Fruit fly (Drosophila melanogaster): Measurements from ENCODE around the gene Arp5.

Arp5 gene

dm6 chr3R:18196991-18197801 lies 11.9 kb downstream of the Arp5 start (continued):
- TF ChIP-seq Dek (tag; optimal IDR thresholded peaks at IDR 0.05) (peak; percentile 24), cwo (GFP tag; optimal IDR thresholded peaks at IDR 0.05) (peak; percentile 51), CG12155 (GFP tag; optimal IDR thresholded peaks at IDR 0.05) (peak; percentile 41), CG31388 (GFP tag; optimal IDR thresholded peaks at IDR 0.05) (no peak), Pdp1 (GFP tag; optimal IDR thresholded peaks at IDR 0.05) (peak; percentile 28 to 88), klu (GFP tag; IDR thresholded peaks at IDR 0.05) (no peak), Adf1 (GFP tag; IDR thresholded peaks at IDR 0.05) (no peak), CG12659 (GFP tag; optimal IDR thresholded peaks at IDR 0.05) (peak; percentile 50), ewg (GFP tag; optimal IDR thresholded peaks at IDR 0.05) (peak; percentile 65), CG2116 (GFP tag; optimal IDR thresholded peaks at IDR 0.05) (peak; percentile 28), vnd (GFP tag; IDR thresholded peaks at IDR 0.05; ENCODE audit: partially characterized antibody) (no peak), emc (GFP tag; optimal IDR thresholded peaks at IDR 0.05) (no peak), pzg (GFP tag; optimal IDR thresholded peaks at IDR 0.05) (peak; percentile 3), CG1233 (GFP tag; optimal IDR thresholded peaks at IDR 0.05) (peak; percentile 73), otp (GFP tag; IDR thresholded peaks at IDR 0.05) (no peak), psq (GFP tag; optimal IDR thresholded peaks at IDR 0.05) (peak; percentile 31), CG4707 (GFP tag; optimal IDR thresholded peaks at IDR 0.05) (no peak), CG8765 (GFP tag; IDR thresholded peaks at IDR 0.05) (no peak), CG3726 (GFP tag; IDR thresholded peaks at IDR 0.05) (no peak), lilli (GFP tag; optimal IDR thresholded peaks at IDR 0.05) (peak; percentile 41), pho (GFP tag; optimal IDR thresholded peaks at IDR 0.05) (peak; percentile 32), Dp (GFP tag; optimal IDR thresholded peaks at IDR 0.05) (peak; percentile 16), Hsf (GFP tag; optimal IDR thresholded peaks at IDR 0.05) (peak; percentile 70), Nf-YB (GFP tag; optimal IDR thresholded peaks at IDR 0.05) (peak; percentile 31), abd-A (tag; optimal IDR thresholded peaks at IDR 0.05) (peak; percentile 71)

- TF ChIP-seq Trl (optimal IDR thresholded peaks at IDR 0.05) (peak in 1 of 2 experiments; percentile 18), Trl (GFP tag; optimal IDR thresholded peaks at IDR 0.05) (no peak), Ets65A (GFP tag) (peak; percentile 19), br (optimal IDR thresholded peaks at IDR 0.05) (no peak), CG9437 (GFP tag; optimal IDR thresholded peaks at IDR 0.05) (peak; percentile 64), zen (tag; optimal IDR thresholded peaks at IDR 0.05) (no peak), CG7745 (tag; optimal IDR thresholded peaks at IDR 0.05) (no peak), CG32772 (GFP tag; IDR thresholded peaks at IDR 0.05) (no peak), vnd (GFP tag; IDR thresholded peaks at IDR 0.05; ENCODE audit: partially characterized antibody) (no peak), luna (GFP tag; optimal IDR thresholded peaks at IDR 0.05) (no peak), CG11695 (GFP tag; IDR thresholded peaks at IDR 0.05) (no peak), Med (GFP tag) (peak; percentile 48), caup (GFP tag; optimal IDR thresholded peaks at IDR 0.05; ENCODE audit: severe bottlenecking) (no peak), z (GFP tag; IDR thresholded peaks at IDR 0.05) (no peak), tll (GFP tag; optimal IDR thresholded peaks at IDR 0.05) (no peak), Optix (GFP tag; IDR thresholded peaks at IDR 0.05) (no peak), NfI (GFP tag; optimal IDR thresholded peaks at IDR 0.05) (no peak), Sry-β (GFP tag; optimal IDR thresholded peaks at IDR 0.05) (peak; percentile 55), CG12769 (tag; optimal IDR thresholded peaks at IDR 0.05) (peak; percentile 65), CG8290 (GFP tag; optimal IDR thresholded peaks at IDR 0.05) (no peak), CG8290 (tag; optimal IDR thresholded peaks at IDR 0.05) (peak in 1 of 2 experiments; percentile 44), bbx (GFP tag; IDR thresholded peaks at IDR 0.05; ENCODE audit: partially characterized antibody) (no peak), CG4282 (GFP tag; optimal IDR thresholded peaks at IDR 0.05) (no peak), Gug (GFP tag; IDR thresholded peaks at IDR 0.05) (peak; percentile 44; the same call in 3 of the 4 replicates), HmgZ (tag; optimal IDR thresholded peaks at IDR 0.05) (peak; percentile 4)
Measured at dm6 chr3R:18197802-18198148, 12.5 kb downstream of the Arp5 start.
